Worm (Caenorhabditis elegans) whole organism, L4 larva: ENCODE results near the gene taf-13.

ENCODE experiments used
- F26F4.8 ChIP-seq: fragments of 200-800 bp; sonication (Bioruptor generic); conservative IDR thresholded peaks from 2 replicates; pipeline ENCODE4 v1.3.6; 2022; ENCODE audit warnings: missing genetic modification characterization, missing compliant biosample characterization
- ces-1 ChIP-seq: fragments of 150-350 bp; sonication (generic microtip); optimal IDR thresholded peaks from 4 replicates; lab custom pipeline; 2014; ENCODE audit warnings: missing biosample characterization, missing genetic modification reagents, missing genetic modification characterization
- dpl-1 ChIP-seq: fragments of 150-350 bp; optimal IDR thresholded peaks from 2 replicates; lab custom pipeline; 2014; ENCODE audit warnings: missing biosample characterization, missing genetic modification reagents, missing genetic modification characterization
- dve-1 ChIP-seq: sonication (generic microtip); optimal IDR thresholded peaks from 2 replicates; lab custom pipeline; 2017; ENCODE audit warnings: antibody characterized with exemption, mild to moderate bottlenecking, missing genetic modification characterization, missing compliant biosample characterization; ENCODE audit not compliant: insufficient read depth
- lir-3 ChIP-seq: sonication (generic microtip); optimal IDR thresholded peaks from 2 replicates; lab custom pipeline; 2016; ENCODE audit warnings: mild to moderate bottlenecking, missing genetic modification characterization, missing compliant biosample characterization
- skn-1 ChIP-seq: fragments of 150-350 bp; optimal IDR thresholded peaks from 2 replicates; lab custom pipeline; 2014; ENCODE audit warnings: missing biosample characterization, missing genetic modification characterization
- unc-39 ChIP-seq: sonication (generic microtip); optimal IDR thresholded peaks from 2 replicates; lab custom pipeline; 2017; ENCODE audit warnings: missing biosample characterization, missing genetic modification characterization
- unc-62 ChIP-seq, 3 experiments: fragments of 150-350 bp in 1 of 3; sonication (generic microtip); optimal IDR thresholded peaks in 2 of 3; peaks in 1 of 3; 1 replicate in 1 of 3; 2 replicates in 2 of 3; lab custom pipeline; 2014 to 2017; ENCODE audit warnings: missing biosample characterization in 3 of 3, missing genetic modification characterization in 3 of 3, missing genetic modification reagents in 3 of 3, missing genotype in 1 of 3
- ztf-11 ChIP-seq: fragments of 150-350 bp; optimal IDR thresholded peaks from 2 replicates; lab custom pipeline; 2014; ENCODE audit warnings: missing biosample characterization, missing genetic modification characterization

DNA sequence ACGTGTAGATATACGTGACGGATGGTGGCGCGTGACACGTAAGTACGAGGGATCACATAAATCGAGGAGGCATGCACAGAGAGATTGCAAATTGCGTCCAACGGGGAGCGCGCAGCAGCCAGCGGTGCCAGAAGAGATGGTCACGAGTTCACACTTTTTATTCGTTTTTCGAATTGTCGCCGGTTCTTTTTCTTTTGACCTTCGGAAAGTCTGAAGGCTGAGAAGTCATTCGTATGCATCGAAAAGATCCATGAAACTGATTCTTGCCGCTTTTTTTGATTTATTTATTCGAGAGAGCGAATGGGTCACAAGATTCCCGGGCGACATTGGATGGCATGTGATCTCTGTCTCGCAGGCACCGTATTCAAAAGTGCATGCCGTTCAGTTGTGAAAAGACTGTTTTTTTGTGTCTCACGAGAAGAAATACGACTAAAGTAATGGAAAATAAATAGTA lies 46.4 kb downstream of the taf-13 start:
- no peak for TF ChIP-seq ztf-11 (tag; lab: Kevin White, UChicago)
- peak; percentile 66 for TF ChIP-seq dve-1 (tag; lab: Kevin White, UChicago)
- peak in 1 of 2 experiments; percentile 98 for TF ChIP-seq unc-62 (GFP tag; optimal IDR thresholded peaks at IDR 0.05 in 1 of 2; lab: Kevin White, UChicago)
- TF ChIP-seq unc-62 (tag; optimal IDR thresholded peaks at IDR 0.05; lab: Kevin White, UChicago), result no peak
- no peak for TF ChIP-seq ces-1 (GFP tag; lab: Kevin White, UChicago)
- no peak for TF ChIP-seq skn-1
- TF ChIP-seq F26F4.8 (GFP tag; lab: Robert Waterston, UW), result no peak
- TF ChIP-seq dpl-1, result peak; percentile 16
- TF ChIP-seq unc-39, result no peak
- TF ChIP-seq lir-3 (tag; lab: Kevin White, UChicago), result no peak
